Worm (Caenorhabditis elegans) whole organism, midembryonic: ENCODE results near the gene F41H10.12.

ENCODE experiments used
- cog-1 ChIP-seq: sonication (generic microtip); optimal IDR thresholded peaks from 2 replicates; lab custom pipeline; 2016; ENCODE audit warnings: missing genetic modification characterization, missing compliant biosample characterization
- flt-1 ChIP-seq: fragments of 200-800 bp; sonication (Bioruptor generic); IDR thresholded peaks from 2 replicates; pipeline ENCODE4 v1.3.6; 2022; ENCODE audit warnings: missing genetic modification characterization, missing compliant biosample characterization
- klf-2 ChIP-seq: fragments of 200-800 bp; sonication (Bioruptor generic); conservative IDR thresholded peaks from 2 replicates; pipeline ENCODE4 v1.3.6; 2022; ENCODE audit warnings: missing genetic modification reagents, missing genetic modification characterization, missing compliant biosample characterization
- med-1 ChIP-seq: sonication (generic microtip); optimal IDR thresholded peaks from 2 replicates; lab custom pipeline; 2017; ENCODE audit warnings: missing genetic modification characterization, mild to moderate bottlenecking, missing compliant biosample characterization, antibody characterized with exemption, missing genetic modification reagents; ENCODE audit not compliant: insufficient read depth
- ref-1 ChIP-seq: fragments of 200-800 bp; sonication (Bioruptor generic); conservative IDR thresholded peaks from 2 replicates; pipeline ENCODE4 v1.3.6; 2022; ENCODE audit warnings: missing genetic modification reagents, missing genetic modification characterization, missing compliant biosample characterization
- tab-1 ChIP-seq: fragments of 200-800 bp; sonication (Bioruptor generic); IDR thresholded peaks from 2 replicates; pipeline ENCODE4 v1.3.6; 2022; ENCODE audit warnings: missing genetic modification characterization, missing compliant biosample characterization
- ztf-23 ChIP-seq: fragments of 200-800 bp; sonication (Bioruptor generic); IDR thresholded peaks from 2 replicates; pipeline ENCODE4 v1.3.6; 2022; ENCODE audit warnings: missing genetic modification reagents, missing genetic modification characterization, missing compliant biosample characterization
- ztf-29 ChIP-seq: fragments of 200-800 bp; sonication (Bioruptor generic); IDR thresholded peaks from 2 replicates; pipeline ENCODE4 v1.3.6; 2022; ENCODE audit warnings: missing genetic modification reagents, missing genetic modification characterization, missing compliant biosample characterization

ce11 chrIV:5354564-5354963 is 30.6 kb upstream of the F41H10.12 start:
- TF ChIP-seq med-1 (GFP tag; lab: Kevin White, UChicago): no peak
- no peak for TF ChIP-seq flt-1 (GFP tag; lab: Robert Waterston, UW)
- TF ChIP-seq cog-1: no peak
- no peak for TF ChIP-seq ref-1
- TF ChIP-seq tab-1 (GFP tag; lab: Robert Waterston, UW): no peak
- no peak for TF ChIP-seq klf-2 (GFP tag; lab: Robert Waterston, UW)
- no peak for TF ChIP-seq ztf-23 (GFP tag; lab: Robert Waterston, UW)
- no peak for TF ChIP-seq ztf-29 (GFP tag; lab: Robert Waterston, UW)
